Worm (Caenorhabditis elegans) whole organism, L3 larva: Measurements from ENCODE around the gene srh-303.
A peak's percentile ranks its signal among the peaks of the same experiment; 100 is the strongest.

Experiments used
- ama-1 ChIP-seq: fragments of 150-350 bp; optimal IDR thresholded peaks from 2 replicates; lab custom pipeline; 2018
- elt-3 ChIP-seq, 3 experiments: fragments of 150-350 bp in 1 of 3; sonication (generic microtip) in 2 of 3; optimal IDR thresholded peaks; 2 replicates in 2 of 3; 4 replicates in 1 of 3; lab custom pipeline; 2014 to 2017; ENCODE audit warnings: missing biosample characterization in 3 of 3, missing genetic modification characterization in 3 of 3
- jun-1 ChIP-seq: fragments of 150-350 bp; optimal IDR thresholded peaks from 2 replicates; lab custom pipeline; 2014; ENCODE audit warnings: missing biosample characterization, missing genetic modification reagents, missing genetic modification characterization
- nhr-77 ChIP-seq: fragments of 150-350 bp; optimal IDR thresholded peaks from 2 replicates; lab custom pipeline; 2014; ENCODE audit warnings: missing biosample characterization, missing genetic modification characterization
- tbx-2 ChIP-seq: sonication (generic microtip); optimal IDR thresholded peaks from 2 replicates; lab custom pipeline; 2016; ENCODE audit warnings: mild to moderate bottlenecking, missing genetic modification characterization, missing compliant biosample characterization
- ztf-11 ChIP-seq: fragments of 150-350 bp; optimal IDR thresholded peaks from 2 replicates; lab custom pipeline; 2014; ENCODE audit warnings: missing biosample characterization, missing genetic modification characterization

ce11 chrV:17857901-17858300 lies 26.5 kb downstream of the srh-303 start:
- no peak for TF ChIP-seq ztf-11 (tag; lab: Kevin White, UChicago)
- TF ChIP-seq tbx-2 (tag; lab: Kevin White, UChicago), result peak; percentile 68
- TF ChIP-seq ama-1, result no peak
- TF ChIP-seq elt-3 (tag; optimal IDR thresholded peaks at IDR 0.05; lab: Kevin White, UChicago), result no peak
- TF ChIP-seq jun-1 (tag; lab: Kevin White, UChicago), result peak; percentile 73
- no peak for TF ChIP-seq nhr-77 (tag; lab: Kevin White, UChicago)
